Fruit fly (Drosophila melanogaster): ENCODE measurements around the gene Ugt302E1.

Gene Ugt302E1

DNA sequence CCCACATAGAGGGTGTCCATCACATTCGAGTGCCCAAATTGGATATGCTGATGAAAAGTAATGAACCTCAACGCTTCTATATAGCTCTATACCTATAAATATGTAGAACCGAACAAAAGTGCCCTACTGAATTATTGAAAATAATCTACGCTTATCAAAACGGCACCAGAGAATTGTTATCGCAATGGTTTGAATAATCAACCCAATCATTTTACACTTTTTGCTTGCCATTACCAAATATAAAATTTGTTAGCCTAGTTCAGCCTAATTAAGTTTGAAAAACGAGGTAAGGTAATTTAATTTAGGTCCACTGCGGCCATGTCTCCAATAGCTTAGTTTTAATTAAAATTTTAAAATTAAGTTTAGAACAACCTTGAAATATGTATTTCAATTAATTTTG lies 21.4 kb downstream of the Ugt302E1 start:
- TF ChIP-seq CG8478 (optimal IDR thresholded peaks at IDR 0.05) (no peak), CTCF (optimal IDR thresholded peaks at IDR 0.05) (no peak)

DNA sequence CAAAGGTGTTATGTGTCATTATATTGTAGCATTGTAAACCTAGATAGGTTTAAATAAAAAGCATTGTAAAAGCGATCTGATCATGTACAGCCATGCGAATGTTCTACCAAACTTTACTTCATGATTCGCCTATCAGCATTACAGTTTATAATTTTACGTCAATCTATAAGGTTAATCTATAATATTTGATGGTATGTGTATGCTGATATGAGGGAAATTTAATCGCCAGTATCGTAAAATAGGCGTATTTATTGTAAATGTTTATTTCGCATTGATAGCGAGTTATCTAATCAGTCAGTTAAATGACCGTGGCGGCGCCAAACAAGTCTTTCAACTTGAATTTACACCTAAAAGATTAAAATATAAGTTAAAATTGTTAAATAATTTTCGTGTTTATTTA lies 23.2 kb downstream of the Ugt302E1 start:
- TF ChIP-seq CG8478 (optimal IDR thresholded peaks at IDR 0.05) (no peak), CTCF (optimal IDR thresholded peaks at IDR 0.05) (no peak)

DNA sequence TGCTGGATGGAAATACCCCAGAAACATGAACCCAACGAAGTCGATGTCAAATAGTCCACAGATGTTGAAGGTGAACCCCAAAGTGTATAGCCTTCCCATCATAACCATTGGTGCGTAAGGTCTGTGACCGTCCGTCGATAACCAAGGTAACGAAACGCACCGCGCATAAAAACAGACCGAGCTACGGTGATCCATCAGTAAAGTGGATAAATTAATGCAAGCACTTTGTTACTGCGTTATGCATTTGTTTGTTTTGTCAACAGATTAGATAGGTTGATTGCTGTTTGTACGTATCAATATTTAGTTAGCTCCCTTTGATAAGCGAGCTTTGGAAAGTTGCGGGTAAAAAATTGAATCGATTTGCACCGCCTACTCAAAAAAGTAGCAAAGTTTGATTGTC lies 23.9 kb downstream of the Ugt302E1 start:
- TF ChIP-seq CTCF (optimal IDR thresholded peaks at IDR 0.05) (no peak), CG8478 (optimal IDR thresholded peaks at IDR 0.05) (no peak)

DNA sequence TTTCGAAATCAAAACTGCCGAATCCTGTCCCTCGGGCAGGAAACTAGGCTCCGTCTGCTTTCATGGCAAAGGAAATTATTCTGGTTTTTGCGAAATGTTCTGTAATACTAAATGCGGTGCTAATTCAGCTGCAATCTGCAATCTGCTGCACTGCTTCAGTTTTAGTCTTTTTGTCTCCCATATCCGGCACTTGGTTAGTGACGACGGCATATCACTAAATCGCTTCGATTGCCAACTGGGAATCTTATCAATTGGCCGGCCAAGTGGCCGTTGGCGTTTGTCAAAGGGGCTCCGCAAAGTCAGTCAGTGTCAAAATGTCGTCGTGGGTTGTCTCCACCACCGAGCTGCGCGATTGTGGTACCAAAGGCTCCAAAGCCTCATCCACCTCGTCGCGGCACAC lies 41.4 kb downstream of the Ugt302E1 start, which contains the start of gene CG18577:
CG18577 (plus strand) TSS at position 301 of the 400 bp plus-strand sequence.
- no peak for TF ChIP-seq CG8478 (optimal IDR thresholded peaks at IDR 0.05)
- TF ChIP-seq CTCF (optimal IDR thresholded peaks at IDR 0.05): no peak

DNA sequence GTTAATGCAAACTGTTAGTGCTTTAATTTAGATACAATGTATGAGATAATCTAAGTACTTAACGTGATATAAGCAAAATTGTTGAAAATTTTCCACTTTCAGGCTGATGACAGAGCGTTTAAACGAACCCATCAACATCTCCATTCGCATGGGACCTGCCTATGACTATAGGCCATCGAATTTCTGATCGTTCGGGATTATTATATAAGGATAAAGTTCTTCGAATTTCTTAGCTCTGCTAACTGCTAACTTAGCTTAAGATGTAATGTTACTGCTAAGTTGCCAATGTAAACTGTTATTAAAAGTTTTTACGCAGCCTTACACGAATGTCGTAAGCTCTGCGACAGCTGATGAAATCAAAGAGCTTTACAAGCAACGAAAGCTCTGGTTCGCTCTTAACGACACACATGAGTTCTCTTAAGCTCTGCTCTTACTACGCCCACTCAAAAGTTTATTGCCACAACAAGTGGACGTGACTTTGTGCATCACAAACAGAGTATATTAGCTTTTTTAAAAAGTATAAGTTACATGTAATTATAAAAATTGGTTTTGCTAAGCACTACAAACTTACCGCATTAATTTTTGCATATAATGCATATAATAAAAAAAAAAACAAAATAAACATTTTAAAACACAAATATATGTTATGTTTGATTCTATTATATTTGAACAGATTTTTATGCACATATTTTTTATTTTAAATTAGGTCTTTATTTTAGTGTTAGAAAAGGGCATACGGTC lies 42.4 kb downstream of the Ugt302E1 start:
- TF ChIP-seq CTCF (optimal IDR thresholded peaks at IDR 0.05) (no peak), CG8478 (optimal IDR thresholded peaks at IDR 0.05) (no peak)

DNA sequence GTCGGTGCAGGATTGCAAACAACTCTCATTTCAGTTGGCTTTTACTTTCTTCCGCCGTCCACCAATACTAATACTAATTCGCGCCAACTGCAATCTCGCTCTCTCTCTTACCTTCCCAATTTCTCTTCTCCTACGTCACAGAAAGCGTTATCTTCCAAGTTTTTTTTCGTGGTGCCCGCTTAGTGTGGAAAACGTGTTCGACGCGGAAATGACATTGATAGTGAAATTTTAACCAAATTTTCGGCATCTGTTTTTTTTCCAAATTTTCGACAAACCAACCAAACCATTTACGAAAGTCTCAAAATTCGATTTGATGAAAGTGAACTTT lies 42.9 kb downstream of the Ugt302E1 start, which contains the start of gene cu:
cu (plus strand) TSS at position 204 of the 328 bp plus-strand sequence.
- TF ChIP-seq CG8478 (optimal IDR thresholded peaks at IDR 0.05): no peak
- no peak for TF ChIP-seq CTCF (optimal IDR thresholded peaks at IDR 0.05)

DNA sequence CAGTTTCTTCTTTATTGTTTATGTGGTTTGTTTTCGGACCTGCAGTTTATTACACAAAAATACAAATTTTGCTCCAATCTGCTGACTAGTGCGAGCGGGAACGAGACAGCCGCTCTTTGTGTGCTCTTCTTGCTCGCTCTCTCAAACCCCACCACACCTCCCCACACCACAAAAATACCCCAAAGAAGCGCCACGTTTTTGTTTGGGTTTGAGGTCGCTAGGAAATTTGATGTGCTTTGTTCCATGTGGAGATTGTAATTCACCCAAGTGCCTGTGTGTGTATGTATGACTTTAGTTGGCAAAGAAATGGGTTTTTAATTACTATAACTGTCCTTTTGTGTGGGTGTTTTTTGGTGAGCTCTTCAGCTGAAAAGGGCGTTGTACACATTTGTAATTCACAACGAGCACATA lies 43.6 kb downstream of the Ugt302E1 start:
- TF ChIP-seq CG8478 (optimal IDR thresholded peaks at IDR 0.05) (no peak), CTCF (optimal IDR thresholded peaks at IDR 0.05) (no peak)

DNA sequence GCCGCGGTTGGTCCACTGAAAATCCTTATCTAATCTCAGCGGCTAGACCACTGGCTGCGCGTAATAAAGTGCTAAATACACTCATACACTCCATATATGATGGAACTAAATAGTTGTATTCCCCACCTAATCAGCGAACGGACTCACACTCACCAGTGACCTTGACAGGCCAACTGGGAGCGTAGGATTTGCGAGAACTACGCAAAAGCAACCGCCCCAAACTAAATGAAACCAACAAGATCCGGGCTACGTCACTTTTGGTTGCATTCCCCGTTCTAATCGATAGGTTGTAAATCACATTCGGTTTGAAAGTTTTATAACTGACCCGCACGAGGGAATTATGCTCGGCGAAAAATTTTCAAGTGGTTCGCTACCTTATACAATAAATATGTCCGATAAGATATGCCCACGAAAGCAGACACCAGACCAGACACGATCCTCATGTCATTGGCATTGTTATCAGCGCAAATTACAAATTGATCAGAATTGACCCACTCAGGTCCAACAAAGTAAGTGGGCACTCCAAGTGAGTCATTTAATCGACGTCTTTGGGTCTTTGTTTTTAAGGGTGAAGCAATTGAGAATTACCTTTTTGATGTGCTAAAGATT lies 44.9 kb downstream of the Ugt302E1 start:
- TF ChIP-seq CTCF (optimal IDR thresholded peaks at IDR 0.05) (no peak), CG8478 (optimal IDR thresholded peaks at IDR 0.05) (no peak)

DNA sequence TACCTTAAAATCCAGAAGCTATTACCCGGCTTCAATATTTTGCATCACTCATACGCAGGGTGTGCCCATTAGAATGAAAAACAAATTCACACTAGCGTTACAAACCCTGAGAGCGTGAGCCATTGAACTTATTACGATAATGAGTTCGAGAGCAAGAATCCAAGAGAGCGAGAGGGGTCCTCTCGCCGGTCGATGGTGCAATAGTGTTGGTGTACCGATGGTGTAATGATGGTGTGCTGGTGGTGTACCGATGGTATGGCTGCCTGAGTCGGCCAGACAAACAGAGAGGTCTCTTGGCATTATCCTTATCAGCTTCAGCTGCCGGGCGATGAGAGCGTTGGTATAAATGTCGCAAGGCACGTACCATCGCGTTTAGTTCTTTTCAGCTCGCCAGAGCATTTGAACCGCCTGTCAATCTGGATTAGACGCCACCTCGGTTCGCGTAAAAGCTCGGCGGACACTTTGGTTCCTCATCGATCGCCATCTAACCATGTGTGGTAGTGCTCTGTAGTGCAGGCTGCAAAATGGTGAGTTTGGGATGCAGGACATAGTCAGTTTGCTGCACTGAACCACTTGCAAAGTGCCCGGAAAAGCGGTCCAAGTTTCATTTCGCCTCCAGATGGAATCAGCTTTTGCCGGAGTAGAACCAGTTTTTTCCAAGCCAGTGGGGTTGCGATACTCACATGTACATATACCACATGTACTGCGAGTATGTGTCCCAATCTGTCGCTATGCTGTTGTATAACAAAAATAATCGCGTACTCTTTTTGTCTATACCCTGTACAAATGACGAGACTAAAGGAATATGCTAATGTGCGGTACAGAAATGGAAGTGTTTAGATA lies 45.8 kb downstream of the Ugt302E1 start:
- TF ChIP-seq CTCF (optimal IDR thresholded peaks at IDR 0.05) (no peak), CG8478 (optimal IDR thresholded peaks at IDR 0.05) (no peak)

DNA sequence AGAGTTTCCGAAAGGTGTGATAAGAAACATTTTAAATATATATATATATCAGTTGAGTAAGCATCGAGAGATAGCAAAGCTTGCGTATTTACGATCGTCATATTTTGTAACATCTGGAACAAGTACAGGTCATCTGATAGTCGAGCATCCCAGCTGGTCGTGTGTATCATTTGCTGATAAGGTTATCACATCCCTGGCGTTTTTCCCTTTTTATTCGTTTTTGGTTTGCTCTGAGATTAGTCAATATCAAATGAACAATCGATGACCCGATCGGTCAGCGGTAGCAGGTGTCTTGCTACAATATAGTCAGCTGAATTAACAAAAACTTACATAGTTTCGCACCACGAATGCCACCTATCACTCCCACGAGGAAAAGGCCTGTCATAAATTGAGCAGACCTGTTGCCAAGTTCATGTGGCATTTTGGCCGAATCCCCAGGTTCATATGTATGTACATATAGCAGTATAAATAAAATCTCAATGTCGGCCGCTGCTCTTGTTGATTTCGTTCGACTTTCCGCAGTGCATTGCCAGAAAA lies 46.5 kb downstream of the Ugt302E1 start:
- TF ChIP-seq CG8478 (optimal IDR thresholded peaks at IDR 0.05): no peak
- no peak for TF ChIP-seq CTCF (optimal IDR thresholded peaks at IDR 0.05)
